Worm (Caenorhabditis elegans) whole organism, L1 larva: ENCODE results near the gene C27A2.7.

Experiments used
- C04F5.9 ChIP-seq: sonication (generic microtip); optimal IDR thresholded peaks from 2 replicates; lab custom pipeline; 2016; ENCODE audit warnings: missing genetic modification characterization, missing compliant biosample characterization
- C16A3.4 ChIP-seq: fragments of 150-350 bp; optimal IDR thresholded peaks from 2 replicates; lab custom pipeline; 2014; ENCODE audit warnings: missing biosample characterization, missing genetic modification characterization
- C34B4.2 ChIP-seq: sonication (generic microtip); optimal IDR thresholded peaks from 2 replicates; lab custom pipeline; 2017; ENCODE audit warnings: mild to moderate bottlenecking, missing genetic modification characterization, missing compliant biosample characterization
- F16B12.6 ChIP-seq: fragments of 150-350 bp; optimal IDR thresholded peaks from 2 replicates; lab custom pipeline; 2014; ENCODE audit warnings: missing biosample characterization, missing genetic modification characterization
- alr-1 ChIP-seq: fragments of 200-800 bp; sonication (Bioruptor generic); optimal IDR thresholded peaks from 2 replicates; lab custom pipeline; 2018; ENCODE audit warnings: borderline replicate concordance, mild to moderate bottlenecking, missing genetic modification characterization, missing compliant biosample characterization
- aly-2 ChIP-seq: fragments of 150-350 bp; optimal IDR thresholded peaks from 2 replicates; lab custom pipeline; 2014; ENCODE audit warnings: missing biosample characterization, missing genetic modification characterization
- ama-1 ChIP-seq: fragments of 150-350 bp; optimal IDR thresholded peaks from 2 replicates; lab custom pipeline; 2014
- blmp-1 ChIP-seq: fragments of 150-350 bp; optimal IDR thresholded peaks from 2 replicates; lab custom pipeline; 2014; ENCODE audit warnings: missing biosample characterization, missing genetic modification characterization
- ceh-63 ChIP-seq: fragments of 200-800 bp; sonication (Bioruptor generic); optimal IDR thresholded peaks from 2 replicates; lab custom pipeline; 2018; ENCODE audit warnings: mild to moderate bottlenecking, missing genetic modification characterization, missing compliant biosample characterization
- ceh-82 ChIP-seq, 3 experiments: fragments of 150-350 bp in 1 of 3; sonication (generic microtip) in 2 of 3; optimal IDR thresholded peaks; 2 replicates each; lab custom pipeline; 2014 to 2017; ENCODE audit warnings: missing biosample characterization in 3 of 3, missing genetic modification characterization in 3 of 3
- ceh-90 ChIP-seq: sonication (generic microtip); optimal IDR thresholded peaks from 2 replicates; lab custom pipeline; 2016; ENCODE audit warnings: missing genetic modification characterization, missing compliant biosample characterization
- efl-1 ChIP-seq, 4 experiments: fragments of 150-350 bp; optimal IDR thresholded peaks in 3 of 4; peaks in 1 of 4; 1 replicate in 1 of 4; 2 replicates in 3 of 4; lab custom pipeline; 2014; ENCODE audit warnings: missing biosample characterization in 2 of 4, missing genetic modification characterization in 2 of 4, missing genetic modification reagents in 2 of 4
- egl-13 ChIP-seq: sonication (generic microtip); optimal IDR thresholded peaks from 2 replicates; lab custom pipeline; 2016; ENCODE audit warnings: missing genotype, missing genetic modification reagents, missing genetic modification characterization, missing compliant biosample characterization
- egl-27 ChIP-seq, 2 experiments: fragments of 150-350 bp in 1 of 2; sonication (generic microtip); optimal IDR thresholded peaks; 3 replicates each; lab custom pipeline; 2017 to 2018; ENCODE audit warnings: missing biosample characterization in 2 of 2, missing genetic modification characterization in 2 of 2, missing genetic modification reagents in 2 of 2
- elt-2 ChIP-seq: sonication (generic microtip); optimal IDR thresholded peaks from 2 replicates; lab custom pipeline; 2016; ENCODE audit warnings: missing genetic modification characterization, mild to moderate bottlenecking, inconsistent platforms, missing compliant biosample characterization, missing genetic modification reagents
- elt-3 ChIP-seq, 6 experiments: fragments of 150-350 bp in 1 of 6; sonication (generic microtip); optimal IDR thresholded peaks; 2 replicates each; lab custom pipeline; 2017 to 2018; ENCODE audit warnings: missing biosample characterization in 6 of 6, missing genetic modification characterization in 6 of 6, inconsistent platforms in 1 of 6
- ets-5 ChIP-seq: fragments of 200-800 bp; sonication (Bioruptor generic); IDR thresholded peaks from 2 replicates; pipeline ENCODE4 v1.3.6; 2022; ENCODE audit warnings: missing genetic modification characterization, missing compliant biosample characterization
- fkh-10 ChIP-seq: sonication (generic microtip); optimal IDR thresholded peaks from 2 replicates; lab custom pipeline; 2017; ENCODE audit warnings: missing biosample characterization, missing genetic modification reagents, missing genetic modification characterization
- fkh-4 ChIP-seq: sonication (generic microtip); optimal IDR thresholded peaks from 2 replicates; lab custom pipeline; 2016; ENCODE audit warnings: missing compliant biosample characterization, missing genetic modification characterization, borderline replicate concordance
- fkh-8 ChIP-seq: sonication (generic microtip); optimal IDR thresholded peaks from 2 replicates; lab custom pipeline; 2016; ENCODE audit warnings: mild to moderate bottlenecking, missing genetic modification characterization, missing compliant biosample characterization
- hlh-17 ChIP-seq: fragments of 200-800 bp; sonication (Bioruptor generic); optimal IDR thresholded peaks from 2 replicates; lab custom pipeline; 2018; ENCODE audit warnings: missing genetic modification characterization, mild to moderate bottlenecking, missing compliant biosample characterization, moderate library complexity, borderline replicate concordance
- hpl-2 ChIP-seq: fragments of 150-350 bp; optimal IDR thresholded peaks from 2 replicates; lab custom pipeline; 2014; ENCODE audit warnings: missing biosample characterization, missing genetic modification reagents, missing genetic modification characterization
- isw-1 ChIP-seq: fragments of 200-800 bp; sonication (Bioruptor generic); IDR thresholded peaks from 2 replicates; pipeline ENCODE4 v1.3.6; 2022; ENCODE audit warnings: missing genetic modification characterization, missing compliant biosample characterization
- lin-13 ChIP-seq: fragments of 150-350 bp; optimal IDR thresholded peaks from 2 replicates; lab custom pipeline; 2014; ENCODE audit warnings: missing biosample characterization, missing genetic modification reagents, missing genetic modification characterization
- lin-15B ChIP-seq: fragments of 150-350 bp; sonication (generic microtip); optimal IDR thresholded peaks from 3 replicates; lab custom pipeline; 2014; ENCODE audit warnings: missing biosample characterization, missing genetic modification characterization
- lin-35 ChIP-seq, 2 experiments: fragments of 150-350 bp; optimal IDR thresholded peaks; 2 replicates each; lab custom pipeline; 2014; ENCODE audit warnings: missing biosample characterization in 2 of 2, missing genetic modification characterization in 2 of 2, missing genetic modification reagents in 2 of 2
- lin-39 ChIP-seq: fragments of 150-350 bp; optimal IDR thresholded peaks from 2 replicates; lab custom pipeline; 2014; ENCODE audit warnings: missing biosample characterization, missing genetic modification reagents, missing genetic modification characterization
- lir-3 ChIP-seq: sonication (generic microtip); optimal IDR thresholded peaks from 2 replicates; lab custom pipeline; 2016; ENCODE audit warnings: mild to moderate bottlenecking, missing genetic modification characterization, moderate library complexity, missing compliant biosample characterization; ENCODE audit not compliant: poor library complexity
- lsy-2 ChIP-seq, 2 experiments: fragments of 150-350 bp; optimal IDR thresholded peaks; 2 replicates each; lab custom pipeline; 2014; ENCODE audit warnings: missing biosample characterization in 2 of 2, missing genetic modification characterization in 2 of 2
- mab-9 ChIP-seq: fragments of 200-800 bp; sonication (Bioruptor generic); IDR thresholded peaks from 2 replicates; pipeline ENCODE4 v1.3.6; 2022; ENCODE audit warnings: missing genetic modification reagents, missing genetic modification characterization, missing compliant biosample characterization
- mdl-1 ChIP-seq, 2 experiments: fragments of 150-350 bp; optimal IDR thresholded peaks; 2 replicates each; lab custom pipeline; 2014 to 2017; ENCODE audit warnings: missing biosample characterization in 2 of 2, missing genetic modification characterization in 2 of 2, inconsistent platforms in 1 of 2
- mef-2 ChIP-seq: fragments of 150-350 bp; optimal IDR thresholded peaks from 2 replicates; lab custom pipeline; 2014; ENCODE audit warnings: missing biosample characterization, missing genetic modification characterization
- nhr-12 ChIP-seq: sonication (generic microtip); optimal IDR thresholded peaks from 2 replicates; lab custom pipeline; 2017; ENCODE audit warnings: missing biosample characterization, missing genetic modification characterization
- nhr-19 ChIP-seq: fragments of 200-800 bp; sonication (Bioruptor generic); conservative IDR thresholded peaks from 2 replicates; pipeline ENCODE4 v1.3.6; 2022; ENCODE audit warnings: missing genetic modification characterization, missing compliant biosample characterization
- nhr-20 ChIP-seq: sonication (generic microtip); optimal IDR thresholded peaks from 2 replicates; lab custom pipeline; 2016; ENCODE audit warnings: mild to moderate bottlenecking, missing genetic modification characterization, missing compliant biosample characterization
- nhr-237 ChIP-seq: fragments of 150-350 bp; optimal IDR thresholded peaks from 2 replicates; lab custom pipeline; 2014; ENCODE audit warnings: missing biosample characterization, missing genetic modification characterization
- nhr-47 ChIP-seq: sonication (generic microtip); optimal IDR thresholded peaks from 2 replicates; lab custom pipeline; 2016; ENCODE audit warnings: mild to moderate bottlenecking, missing genetic modification characterization, moderate library complexity, missing compliant biosample characterization
- nhr-77 ChIP-seq: fragments of 150-350 bp; optimal IDR thresholded peaks from 2 replicates; lab custom pipeline; 2014; ENCODE audit warnings: missing biosample characterization, missing genetic modification characterization
- nhr-85 ChIP-seq: sonication (generic microtip); peaks from one replicate; lab custom pipeline; 2016; ENCODE audit warnings: missing genetic modification characterization, inconsistent platforms, missing compliant biosample characterization
- pqm-1 ChIP-seq: sonication (generic microtip); optimal IDR thresholded peaks from 3 replicates; lab custom pipeline; 2017; ENCODE audit warnings: missing biosample characterization, missing genetic modification characterization
- rnt-1 ChIP-seq: sonication (generic microtip); optimal IDR thresholded peaks from 2 replicates; lab custom pipeline; 2016; ENCODE audit warnings: mild to moderate bottlenecking, missing genetic modification characterization, moderate library complexity, missing compliant biosample characterization
- snu-23 ChIP-seq: sonication (generic microtip); optimal IDR thresholded peaks from 2 replicates; lab custom pipeline; 2016; ENCODE audit warnings: missing genetic modification characterization, missing compliant biosample characterization
- sptf-1 ChIP-seq: fragments of 150-350 bp; optimal IDR thresholded peaks from 2 replicates; lab custom pipeline; 2014; ENCODE audit warnings: missing biosample characterization, missing genetic modification characterization
- unc-130 ChIP-seq: fragments of 150-350 bp; optimal IDR thresholded peaks from 2 replicates; lab custom pipeline; 2017; ENCODE audit warnings: missing biosample characterization, missing genetic modification characterization, inconsistent platforms
- unc-30 ChIP-seq: sonication (generic microtip); optimal IDR thresholded peaks from 2 replicates; lab custom pipeline; 2017; ENCODE audit warnings: missing biosample characterization, missing genetic modification characterization
- unc-62 ChIP-seq: fragments of 150-350 bp; optimal IDR thresholded peaks from 2 replicates; lab custom pipeline; 2014; ENCODE audit warnings: missing biosample characterization, missing genetic modification reagents, missing genetic modification characterization
- zag-1 ChIP-seq: fragments of 150-350 bp; optimal IDR thresholded peaks from 2 replicates; lab custom pipeline; 2014; ENCODE audit warnings: missing biosample characterization, missing genetic modification characterization
- zip-4 ChIP-seq: fragments of 200-800 bp; sonication (Bioruptor generic); optimal IDR thresholded peaks from 2 replicates; lab custom pipeline; 2018; ENCODE audit warnings: mild to moderate bottlenecking, missing genetic modification characterization, moderate library complexity, missing compliant biosample characterization
- ztf-11 ChIP-seq, 2 experiments: sonication (generic microtip); optimal IDR thresholded peaks; 2 replicates each; lab custom pipeline; 2016 to 2017; ENCODE audit warnings: missing genetic modification characterization in 2 of 2, missing biosample characterization in 1 of 2, missing compliant biosample characterization in 1 of 2

The C27A2.7 gene

ce11 chrII:5109693-5110092 lies 38.5 kb upstream of the C27A2.7 start, which contains the start of gene F09C12.2:
F09C12.2 (plus strand) TSS chrII:5110012.
- TF ChIP-seq hlh-17 (GFP tag; lab: Kevin White, UChicago) (no peak), ama-1 (lab: Kevin White, UChicago) (no peak), isw-1 (GFP tag; lab: Robert Waterston, UW) (no peak), efl-1 (optimal IDR thresholded peaks at IDR 0.05; lab: Kevin White, UChicago) (no peak), efl-1 (GFP tag; optimal IDR thresholded peaks at IDR 0.05 in 1 of 2; lab: Kevin White, UChicago) (peak in 1 of 2 experiments; percentile 72), lin-15B (tag; lab: Kevin White, UChicago) (no peak), F16B12.6 (tag; lab: Kevin White, UChicago) (no peak), nhr-12 (tag; lab: Kevin White, UChicago) (no peak), elt-2 (tag; lab: Kevin White, UChicago) (peak; percentile 82), zag-1 (tag; lab: Kevin White, UChicago) (no peak), mab-9 (GFP tag; lab: Robert Waterston, UW) (no peak), hpl-2 (no peak), elt-3 (tag; optimal IDR thresholded peaks at IDR 0.05; lab: Kevin White, UChicago) (no peak), lin-39 (tag; lab: Kevin White, UChicago) (no peak)

- TF ChIP-seq C16A3.4 (peak; percentile 86), nhr-20 (tag; lab: Kevin White, UChicago) (peak; percentile 72), ztf-11 (tag; optimal IDR thresholded peaks at IDR 0.05; lab: Kevin White, UChicago) (peak in 1 of 2 experiments; percentile 32), nhr-237 (tag; lab: Kevin White, UChicago) (no peak), mef-2 (no peak), ceh-82 (tag; optimal IDR thresholded peaks at IDR 0.05; lab: Kevin White, UChicago) (peak; percentile 43 to 78 (median 52)), alr-1 (no peak), lsy-2 (tag; optimal IDR thresholded peaks at IDR 0.05; lab: Kevin White, UChicago) (peak; percentile 66 to 83), isw-1 (GFP tag; lab: Robert Waterston, UW) (no peak), egl-13 (tag; lab: Kevin White, UChicago) (no peak), C34B4.2 (tag; lab: Kevin White, UChicago) (no peak), nhr-77 (tag; lab: Kevin White, UChicago) (peak; percentile 68), rnt-1 (tag; lab: Kevin White, UChicago) (peak; percentile 70), snu-23 (GFP tag; lab: Kevin White, UChicago) (peak; percentile 76), lir-3 (peak; percentile 59), lin-39 (tag; lab: Kevin White, UChicago) (no peak), C04F5.9 (tag; lab: Kevin White, UChicago) (no peak), nhr-47 (tag; lab: Kevin White, UChicago) (peak; percentile 81), lin-35 (GFP tag; optimal IDR thresholded peaks at IDR 0.05; lab: Kevin White, UChicago) (peak; percentile 60 to 82), lin-13 (GFP tag; lab: Kevin White, UChicago) (no peak), unc-30 (tag; lab: Kevin White, UChicago) (no peak), unc-62 (GFP tag; lab: Kevin White, UChicago) (no peak), blmp-1 (tag; lab: Kevin White, UChicago) (peak; percentile 29), fkh-4 (tag; lab: Kevin White, UChicago) (no peak), aly-2 (tag; lab: Kevin White, UChicago) (peak; percentile 78), sptf-1 (no peak), elt-3 (tag; optimal IDR thresholded peaks at IDR 0.05; lab: Kevin White, UChicago) (peak in 3 of 6 experiments; percentile 15 to 50 (median 19)), egl-27 (tag; optimal IDR thresholded peaks at IDR 0.05; lab: Kevin White, UChicago) (peak in 1 of 2 experiments; percentile 31), zag-1 (tag; lab: Kevin White, UChicago) (no peak), ceh-63 (no peak), nhr-85 (peak; percentile 74), pqm-1 (no peak), elt-2 (tag; lab: Kevin White, UChicago) (peak; percentile 79), ets-5 (GFP tag; lab: Robert Waterston, UW) (no peak), zip-4 (GFP tag; lab: Kevin White, UChicago) (no peak), mdl-1 (tag; optimal IDR thresholded peaks at IDR 0.05; lab: Kevin White, UChicago) (peak in 1 of 2 experiments; percentile 66), efl-1 (optimal IDR thresholded peaks at IDR 0.05; lab: Kevin White, UChicago) (peak; percentile 67 to 75), efl-1 (GFP tag; optimal IDR thresholded peaks at IDR 0.05 in 1 of 2; lab: Kevin White, UChicago) (peak; percentile 55 to 95), unc-130 (tag; lab: Kevin White, UChicago) (peak; percentile 36), fkh-8 (peak; percentile 68), fkh-10 (GFP tag; lab: Kevin White, UChicago) (peak; percentile 51), nhr-12 (tag; lab: Kevin White, UChicago) (no peak), nhr-19 (GFP tag; lab: Robert Waterston, UW) (peak; percentile 68), ceh-90 (tag; lab: Kevin White, UChicago) (no peak)
Measured at ce11 chrII:5105020-5105419, 33.9 kb upstream of the C27A2.7 start.
